Worm (Caenorhabditis elegans) whole organism, early embryonic: ENCODE measurements around the gene Y51H4A.24.
"Not testable (repeated sequence)": the region's sequence is repeated elsewhere in the genome, so short reads cannot be mapped to it uniquely, and the experiment has no call there.

Experiments used
- B0310.2 ChIP-seq: sonication (generic microtip); optimal IDR thresholded peaks from 2 replicates; lab custom pipeline; 2016; ENCODE audit warnings: mild to moderate bottlenecking, missing genetic modification characterization, missing compliant biosample characterization
- aly-1 ChIP-seq: sonication (generic microtip); optimal IDR thresholded peaks from 2 replicates; lab custom pipeline; 2016; ENCODE audit warnings: missing genetic modification characterization, missing compliant biosample characterization
- ama-1 ChIP-seq: fragments of 150-350 bp; optimal IDR thresholded peaks from 2 replicates; lab custom pipeline; 2014
- ceh-36 ChIP-seq: sonication (generic microtip); optimal IDR thresholded peaks from 2 replicates; lab custom pipeline; 2016; ENCODE audit warnings: missing genetic modification characterization, inconsistent platforms, missing compliant biosample characterization
- ets-7 ChIP-seq: sonication (generic microtip); optimal IDR thresholded peaks from 2 replicates; lab custom pipeline; 2016; ENCODE audit warnings: missing genotype, missing genetic modification characterization, missing compliant biosample characterization
- flt-1 ChIP-seq: fragments of 200-800 bp; sonication (Bioruptor generic); IDR thresholded peaks from 2 replicates; pipeline ENCODE4 v1.3.6; 2022; ENCODE audit warnings: missing genetic modification characterization, missing compliant biosample characterization
- hmbx-1 ChIP-seq: sonication (generic microtip); optimal IDR thresholded peaks from 2 replicates; lab custom pipeline; 2016; ENCODE audit warnings: mild to moderate bottlenecking, missing genetic modification characterization, missing compliant biosample characterization
- pes-1 ChIP-seq: fragments of 200-800 bp; sonication (Bioruptor generic); IDR thresholded peaks from 2 replicates; pipeline ENCODE4 v1.3.6; 2022; ENCODE audit warnings: missing genetic modification reagents, missing genetic modification characterization, missing compliant biosample characterization
- tbx-11 ChIP-seq: fragments of 200-800 bp; sonication (Bioruptor generic); IDR thresholded peaks from 2 replicates; pipeline ENCODE4 v1.3.6; 2022; ENCODE audit warnings: missing genetic modification characterization, missing compliant biosample characterization
- tbx-37 ChIP-seq: fragments of 200-800 bp; sonication (Bioruptor generic); conservative IDR thresholded peaks from 2 replicates; pipeline ENCODE4 v1.3.6; 2022; ENCODE audit warnings: missing genetic modification reagents, missing genetic modification characterization, missing compliant biosample characterization
- tra-4 ChIP-seq: sonication (generic microtip); optimal IDR thresholded peaks from 2 replicates; lab custom pipeline; 2017; ENCODE audit warnings: missing genetic modification characterization, missing compliant biosample characterization

ce11 chrIV:16722616-16723015 lies 18.1 kb downstream of the Y51H4A.24 start, which contains the start of gene Y51H4A.23:
- TF ChIP-seq tbx-37 (GFP tag; lab: Robert Waterston, UW); hmbx-1; ceh-36; B0310.2 (tag; lab: Kevin White, UChicago); pes-1; ama-1; tbx-11 (GFP tag; lab: Robert Waterston, UW); aly-1 (tag; lab: Kevin White, UChicago); tra-4 (tag; lab: Kevin White, UChicago); ets-7 (tag; lab: Kevin White, UChicago); flt-1: not testable (repeated sequence)
